Worm (Caenorhabditis elegans) whole organism, midembryonic: ENCODE results near the gene T09B9.5.

ENCODE experiments used
- T22C8.4 ChIP-seq: fragments of 200-800 bp; sonication (Bioruptor generic); IDR thresholded peaks from 2 replicates; pipeline ENCODE4 v1.3.6; 2022; ENCODE audit warnings: missing genetic modification characterization, missing compliant biosample characterization
- flt-1 ChIP-seq: fragments of 200-800 bp; sonication (Bioruptor generic); IDR thresholded peaks from 2 replicates; pipeline ENCODE4 v1.3.6; 2022; ENCODE audit warnings: missing genetic modification characterization, missing compliant biosample characterization
- klf-2 ChIP-seq: fragments of 200-800 bp; sonication (Bioruptor generic); conservative IDR thresholded peaks from 2 replicates; pipeline ENCODE4 v1.3.6; 2022; ENCODE audit warnings: missing genetic modification reagents, missing genetic modification characterization, missing compliant biosample characterization
- med-1 ChIP-seq: sonication (generic microtip); optimal IDR thresholded peaks from 2 replicates; lab custom pipeline; 2017; ENCODE audit warnings: missing genetic modification characterization, mild to moderate bottlenecking, missing compliant biosample characterization, antibody characterized with exemption, missing genetic modification reagents; ENCODE audit not compliant: insufficient read depth
- tab-1 ChIP-seq: fragments of 200-800 bp; sonication (Bioruptor generic); IDR thresholded peaks from 2 replicates; pipeline ENCODE4 v1.3.6; 2022; ENCODE audit warnings: missing genetic modification characterization, missing compliant biosample characterization
- ztf-29 ChIP-seq: fragments of 200-800 bp; sonication (Bioruptor generic); IDR thresholded peaks from 2 replicates; pipeline ENCODE4 v1.3.6; 2022; ENCODE audit warnings: missing genetic modification reagents, missing genetic modification characterization, missing compliant biosample characterization

DNA sequence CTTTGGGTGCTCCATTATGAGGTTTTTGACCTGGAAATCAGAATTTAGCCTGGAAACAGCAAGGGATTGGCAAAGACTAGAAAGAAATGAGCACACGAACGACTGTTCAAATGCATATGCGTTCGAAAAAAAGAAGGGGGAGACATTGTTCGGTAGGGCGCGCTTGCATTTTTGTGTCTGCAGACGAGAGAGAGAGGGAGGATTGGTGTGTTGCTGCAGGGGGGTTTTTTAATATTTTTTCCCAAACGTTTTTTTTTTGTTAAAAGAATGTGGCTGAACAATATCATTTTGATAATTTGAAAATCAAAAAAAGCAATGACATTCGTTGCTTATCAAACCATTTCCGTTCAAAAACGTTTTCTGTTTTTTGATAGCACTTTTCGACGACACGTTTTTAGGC lies 3.3 kb upstream of the T09B9.5 start, which contains the start of gene T09B9.4:
- TF ChIP-seq med-1 (GFP tag; lab: Kevin White, UChicago) (no peak), ztf-29 (GFP tag; lab: Robert Waterston, UW) (no peak), flt-1 (GFP tag; lab: Robert Waterston, UW) (no peak), tab-1 (GFP tag; lab: Robert Waterston, UW) (no peak), T22C8.4 (GFP tag; lab: Robert Waterston, UW) (no peak), klf-2 (GFP tag; lab: Robert Waterston, UW) (no peak)
